Fruit fly (Drosophila melanogaster) S2 (cell line): ENCODE measurements around the gene CG34179.

Experiments
- CG8478 ChIP-seq: fragments of >200 bp; optimal IDR thresholded peaks from 2 replicates; lab custom pipeline; 2018
- CTCF ChIP-seq, 2 experiments: fragments of >200 bp; optimal IDR thresholded peaks; 2 replicates each; lab custom pipeline; 2018

Gene CG34179

dm6 chr2L:6020535-6020934 is 28.0 kb downstream of the CG34179 start, which contains the start of gene CG13996:
CG13996 (plus strand) TSS chr2L:6020835.
- TF ChIP-seq CTCF (optimal IDR thresholded peaks at IDR 0.05; lab: Kevin White, UChicago) = no peak

dm6 chr2L:6019352-6020131 is 29.0 kb downstream of the CG34179 start, which contains the start of gene H2.0:
H2.0 (minus strand) TSS chr2L:6019402.
- TF ChIP-seq CG8478 (no peak), CTCF (optimal IDR thresholded peaks at IDR 0.05; lab: Kevin White, UChicago) (no peak)

DNA sequence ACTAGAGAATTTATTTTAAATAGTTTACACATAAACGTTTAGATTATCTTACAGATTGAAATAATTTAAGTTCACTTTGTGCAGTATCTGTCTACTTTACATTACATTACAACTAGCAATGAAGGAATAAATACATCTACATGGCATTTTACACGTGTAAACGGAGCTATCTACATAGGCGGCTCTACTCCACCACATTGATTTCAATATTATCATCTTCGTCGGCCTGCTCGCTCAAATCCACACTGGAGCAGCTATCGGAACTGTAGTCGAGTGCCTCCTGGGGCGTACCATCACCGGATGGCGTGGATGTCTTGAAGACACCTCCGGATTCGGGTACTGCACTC is 35.5 kb downstream of the CG34179 start:
- TF ChIP-seq CTCF (optimal IDR thresholded peaks at IDR 0.05; lab: Kevin White, UChicago) = peak; percentile 24 to 34
- TF ChIP-seq CG8478 = no peak

DNA sequence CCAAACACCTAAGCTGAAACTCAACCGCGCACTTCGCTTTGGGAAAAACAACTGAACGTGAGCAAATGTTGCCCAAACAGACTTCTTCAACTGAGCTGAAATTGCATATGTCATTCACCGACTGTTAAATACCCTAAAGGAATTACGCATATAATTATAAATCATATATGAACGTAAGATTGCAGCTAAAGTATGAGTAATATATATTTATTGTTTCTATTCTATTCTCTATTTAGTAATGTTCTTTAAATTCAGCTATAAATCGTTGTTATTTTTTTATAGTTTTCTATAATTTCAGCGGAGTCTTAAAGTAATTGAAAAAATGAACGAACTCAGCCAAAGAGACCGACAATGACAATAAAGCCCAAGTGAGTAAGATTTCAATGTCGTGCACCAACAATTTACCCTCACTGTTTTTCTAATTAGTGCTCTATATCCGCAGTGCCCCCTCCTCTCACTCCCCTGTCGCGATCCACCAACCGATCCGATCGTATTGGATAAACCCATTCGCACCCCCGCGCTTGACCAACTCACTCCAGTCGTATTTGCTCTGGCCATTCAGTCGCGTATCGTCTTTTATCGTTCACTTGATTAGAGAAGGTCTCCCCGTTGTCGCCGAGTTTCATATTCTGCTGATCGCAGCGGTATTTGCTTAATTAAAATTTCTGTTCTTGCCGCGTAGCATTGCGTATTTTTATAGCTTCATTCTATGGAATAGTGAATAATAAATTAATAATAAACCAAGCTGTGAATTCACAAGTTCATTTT is 36.0 kb downstream of the CG34179 start, which contains the start of gene CG9098:
CG9098 (minus strand) TSS at position 36 of the 768 bp plus-strand sequence.
- TF ChIP-seq CTCF (optimal IDR thresholded peaks at IDR 0.05; lab: Kevin White, UChicago) (no peak), CG8478 (no peak)

dm6 chr2L:6006508-6007232 is 41.8 kb downstream of the CG34179 start, which contains the start of gene Gal:
Gal (minus strand) TSS chr2L:6006827.
- no peak for TF ChIP-seq CTCF (optimal IDR thresholded peaks at IDR 0.05; lab: Kevin White, UChicago)

- no peak for TF ChIP-seq CG8478
- no peak for TF ChIP-seq CTCF (optimal IDR thresholded peaks at IDR 0.05; lab: Kevin White, UChicago)
Observed at dm6 chr2L:6000065-6000464, 48.4 kb downstream of the CG34179 start, which contains the start of gene Tsp26A. Tsp26A (plus strand) TSS chr2L:6000228.

DNA sequence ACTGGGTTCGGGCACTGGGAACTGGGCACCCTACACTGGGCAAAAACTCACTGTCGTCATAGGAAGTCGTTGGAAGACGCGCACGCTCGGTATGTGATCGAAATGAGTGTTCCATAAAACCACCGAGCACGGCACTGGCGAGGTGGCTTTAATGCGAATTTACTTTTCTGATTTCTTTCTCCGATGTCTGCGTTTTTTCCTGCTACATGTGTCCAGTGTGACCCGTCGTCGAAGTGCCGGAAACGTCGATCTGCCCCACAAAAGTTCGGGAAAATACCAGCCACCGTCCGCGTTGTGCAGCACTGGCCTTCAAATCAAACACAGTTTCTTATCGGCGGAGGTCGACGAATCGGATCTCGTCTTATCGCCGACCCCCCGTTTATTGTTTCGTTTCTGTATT is 49.3 kb downstream of the CG34179 start, which contains the start of gene Kdm5:
Kdm5 (minus strand) TSS at position 255 of the 400 bp plus-strand sequence.
- peak in 1 of 2 experiments; percentile 7 for TF ChIP-seq CTCF (optimal IDR thresholded peaks at IDR 0.05; lab: Kevin White, UChicago)
- no peak for TF ChIP-seq CG8478

DNA sequence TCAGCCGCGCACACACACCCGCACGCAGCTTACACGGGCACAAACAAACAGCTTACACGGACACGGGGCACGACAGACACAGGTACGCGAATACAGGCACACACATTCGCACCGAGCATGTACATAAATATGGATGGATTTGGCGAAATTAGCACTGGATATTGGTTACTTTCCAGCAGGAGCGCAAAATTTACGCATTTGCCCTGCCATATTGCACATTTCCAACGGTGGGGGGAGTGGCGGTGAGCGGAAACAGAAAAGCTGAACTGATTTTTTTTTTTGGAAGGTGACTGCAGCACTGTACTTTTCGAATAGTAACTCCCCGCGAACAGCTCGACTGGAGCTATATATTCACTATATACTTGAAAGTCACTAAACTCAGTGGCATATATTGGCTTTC is 50.1 kb downstream of the CG34179 start:
- TF ChIP-seq CG8478 = no peak
- no peak for TF ChIP-seq CTCF (optimal IDR thresholded peaks at IDR 0.05; lab: Kevin White, UChicago)

dm6 chr2L:5997609-5998229 is 50.8 kb downstream of the CG34179 start:
- TF ChIP-seq CG8478 (no peak), CTCF (optimal IDR thresholded peaks at IDR 0.05; lab: Kevin White, UChicago) (no peak)
